Fruit fly (Drosophila melanogaster) whole organism, prepupa: Measurements from ENCODE around the gene Cftr.

Experiments
- Blimp-1 ChIP-seq: fragments of 200-800 bp; sonication (Bioruptor generic); optimal IDR thresholded peaks from 3 replicates; lab custom pipeline; 2017; ENCODE audit warnings: missing biosample characterization, missing genetic modification characterization, mild to moderate bottlenecking, moderate library complexity, missing genetic modification reagents
- CG11294 ChIP-seq: fragments of 200-800 bp; sonication (Bioruptor generic); IDR thresholded peaks from 2 replicates; pipeline ENCODE4 v1.3.6; 2022; ENCODE audit warnings: missing biosample characterization, missing genetic modification characterization
- CG11762 ChIP-seq: fragments of 200-800 bp; sonication (Bioruptor generic); optimal IDR thresholded peaks from 3 replicates; lab custom pipeline; 2016; ENCODE audit warnings: missing biosample characterization, missing genetic modification characterization; ENCODE audit not compliant: insufficient read depth
- CG11902 ChIP-seq: fragments of 200-800 bp; sonication (Bioruptor generic); optimal IDR thresholded peaks from 3 replicates; lab custom pipeline; 2016; ENCODE audit warnings: missing biosample characterization, missing genetic modification characterization
- CG15336 ChIP-seq: fragments of 200-800 bp; sonication (Bioruptor generic); IDR thresholded peaks from 2 replicates; pipeline ENCODE4 v1.3.6; 2022; ENCODE audit warnings: missing biosample characterization, missing genetic modification characterization
- CG16779 ChIP-seq: fragments of 200-800 bp; sonication (Bioruptor generic); optimal IDR thresholded peaks from 3 replicates; lab custom pipeline; 2017; ENCODE audit warnings: missing biosample characterization, mild to moderate bottlenecking, missing genetic modification characterization
- CG3032 ChIP-seq: fragments of 200-800 bp; optimal IDR thresholded peaks from 2 replicates; lab custom pipeline; 2019; ENCODE audit warnings: missing biosample characterization, mild to moderate bottlenecking, missing genetic modification characterization, moderate library complexity
- CG3919 ChIP-seq: fragments of 200-800 bp; sonication (Bioruptor generic); optimal IDR thresholded peaks from 3 replicates; lab custom pipeline; 2016; ENCODE audit warnings: missing biosample characterization, missing genetic modification characterization
- CG4318 ChIP-seq: fragments of 200-800 bp; sonication (Bioruptor generic); optimal IDR thresholded peaks from 3 replicates; lab custom pipeline; 2017; ENCODE audit warnings: missing biosample characterization, mild to moderate bottlenecking, missing genetic modification characterization
- CG6163 ChIP-seq: fragments of 200-800 bp; sonication (Bioruptor generic); IDR thresholded peaks from 3 replicates; pipeline ENCODE4 v1.3.6; 2022; ENCODE audit warnings: missing biosample characterization, missing genetic modification characterization
- CG6276 ChIP-seq: fragments of 200-800 bp; sonication (Bioruptor generic); optimal IDR thresholded peaks from 2 replicates; lab custom pipeline; 2017; ENCODE audit warnings: missing biosample characterization, mild to moderate bottlenecking, missing genetic modification characterization
- CG6792 ChIP-seq: fragments of 200-800 bp; sonication (Bioruptor generic); optimal IDR thresholded peaks from 3 replicates; lab custom pipeline; 2016; ENCODE audit warnings: missing biosample characterization, missing genetic modification characterization
- CG7368 ChIP-seq: fragments of 200-800 bp; sonication (Bioruptor generic); optimal IDR thresholded peaks from 3 replicates; lab custom pipeline; 2016; ENCODE audit warnings: missing biosample characterization, missing genetic modification characterization
- CG8119 ChIP-seq: fragments of 200-800 bp; sonication (Bioruptor generic); IDR thresholded peaks from 3 replicates; pipeline ENCODE4 v1.3.6; 2022; ENCODE audit warnings: missing biosample characterization, missing genetic modification characterization
- CG8319 ChIP-seq: fragments of 200-800 bp; sonication (Bioruptor generic); optimal IDR thresholded peaks from 3 replicates; lab custom pipeline; 2016; ENCODE audit warnings: missing biosample characterization, missing genetic modification characterization
- CG8632 ChIP-seq: fragments of 200-800 bp; sonication (Bioruptor generic); optimal IDR thresholded peaks from 3 replicates; lab custom pipeline; 2016; ENCODE audit warnings: missing biosample characterization, missing genetic modification characterization
- Eip78C ChIP-seq: fragments of 200-800 bp; sonication (Bioruptor generic); peaks from one replicate; lab custom pipeline; 2016; ENCODE audit warnings: missing biosample characterization, missing genetic modification characterization
- Eip93F ChIP-seq: fragments of 200-800 bp; sonication (Bioruptor generic); optimal IDR thresholded peaks from 2 replicates; lab custom pipeline; 2016; ENCODE audit warnings: missing biosample characterization, mild to moderate bottlenecking, missing genetic modification characterization
- Ets21C ChIP-seq: fragments of 200-800 bp; sonication (Bioruptor generic); optimal IDR thresholded peaks from 3 replicates; lab custom pipeline; 2016; ENCODE audit warnings: missing biosample characterization, missing genetic modification characterization
- Gug ChIP-seq: fragments of 200-800 bp; sonication (Bioruptor generic); IDR thresholded peaks from 2 replicates; pipeline ENCODE4 v1.3.6; 2022; ENCODE audit warnings: missing biosample characterization, missing genetic modification characterization
- Hr38 ChIP-seq: sonication (Bioruptor generic); optimal IDR thresholded peaks from 2 replicates; lab custom pipeline; 2016; ENCODE audit warnings: missing biosample characterization, missing genetic modification characterization
- Hr39 ChIP-seq: fragments of 200-800 bp; sonication (Bioruptor generic); optimal IDR thresholded peaks from 2 replicates; lab custom pipeline; 2016; ENCODE audit warnings: missing biosample characterization, missing genetic modification characterization
- Hr4 ChIP-seq: fragments of 200-800 bp; sonication (Bioruptor generic); optimal IDR thresholded peaks from 3 replicates; lab custom pipeline; 2016; ENCODE audit warnings: missing biosample characterization, missing genetic modification characterization
- OdsH ChIP-seq: fragments of 200-800 bp; sonication (Bioruptor generic); optimal IDR thresholded peaks from 3 replicates; lab custom pipeline; 2016; ENCODE audit warnings: missing biosample characterization, missing genetic modification characterization
- Smox ChIP-seq: fragments of 200-800 bp; sonication (Bioruptor generic); optimal IDR thresholded peaks from 3 replicates; lab custom pipeline; 2016; ENCODE audit warnings: missing biosample characterization, missing genetic modification characterization
- Sox102F ChIP-seq: fragments of 200-800 bp; sonication (Bioruptor generic); optimal IDR thresholded peaks from 2 replicates; lab custom pipeline; 2016; ENCODE audit warnings: missing biosample characterization, mild to moderate bottlenecking, missing genetic modification characterization
- Sox14 ChIP-seq: fragments of 200-800 bp; sonication (Bioruptor generic); optimal IDR thresholded peaks from 3 replicates; lab custom pipeline; 2016; ENCODE audit warnings: missing biosample characterization, missing genetic modification characterization
- Sox15 ChIP-seq: fragments of 200-800 bp; sonication (Bioruptor generic); optimal IDR thresholded peaks from 3 replicates; lab custom pipeline; 2016; ENCODE audit warnings: missing biosample characterization, missing genetic modification characterization
- achi ChIP-seq: fragments of 200-800 bp; sonication (Bioruptor generic); optimal IDR thresholded peaks from 3 replicates; lab custom pipeline; 2016; ENCODE audit warnings: missing biosample characterization, missing genetic modification characterization
- acj6 ChIP-seq: fragments of 200-800 bp; sonication (Bioruptor generic); optimal IDR thresholded peaks from 3 replicates; lab custom pipeline; 2016; ENCODE audit warnings: missing biosample characterization, missing genetic modification characterization
- cyc ChIP-seq: fragments of 200-800 bp; sonication (Bioruptor generic); optimal IDR thresholded peaks from 3 replicates; lab custom pipeline; 2016; ENCODE audit warnings: missing biosample characterization, missing genetic modification characterization
- dsx ChIP-seq: fragments of 200-800 bp; optimal IDR thresholded peaks from 3 replicates; lab custom pipeline; 2019; ENCODE audit warnings: missing biosample characterization, mild to moderate bottlenecking, missing genetic modification characterization, moderate library complexity; ENCODE audit not compliant: poor library complexity, severe bottlenecking
- eg ChIP-seq: fragments of 200-800 bp; sonication (Bioruptor generic); IDR thresholded peaks from 3 replicates; pipeline ENCODE4 v1.3.6; 2022; ENCODE audit warnings: missing biosample characterization, missing genetic modification characterization
- esn ChIP-seq: fragments of 200-800 bp; sonication (Bioruptor generic); optimal IDR thresholded peaks from 2 replicates; lab custom pipeline; 2016; ENCODE audit warnings: missing biosample characterization, mild to moderate bottlenecking, missing genetic modification characterization, moderate library complexity
- fd59A ChIP-seq: fragments of 200-800 bp; sonication (Bioruptor generic); optimal IDR thresholded peaks from 2 replicates; lab custom pipeline; 2017; ENCODE audit warnings: missing biosample characterization, mild to moderate bottlenecking, missing genetic modification characterization, missing genetic modification reagents
- fkh ChIP-seq: fragments of 200-800 bp; sonication (Bioruptor generic); optimal IDR thresholded peaks from 3 replicates; lab custom pipeline; 2017; ENCODE audit warnings: missing biosample characterization, mild to moderate bottlenecking, missing genetic modification characterization, moderate library complexity
- lz ChIP-seq: fragments of 200-800 bp; sonication (Bioruptor generic); optimal IDR thresholded peaks from 3 replicates; lab custom pipeline; 2016; ENCODE audit warnings: missing biosample characterization, missing genetic modification characterization
- net ChIP-seq: fragments of 200-800 bp; sonication (Bioruptor generic); optimal IDR thresholded peaks from 3 replicates; lab custom pipeline; 2016; ENCODE audit warnings: missing biosample characterization, missing genetic modification characterization
- pdm3 ChIP-seq: fragments of 200-800 bp; sonication (Bioruptor generic); optimal IDR thresholded peaks from 3 replicates; lab custom pipeline; 2016; ENCODE audit warnings: missing biosample characterization, missing genetic modification characterization
- svp ChIP-seq: fragments of 200-800 bp; sonication (Bioruptor generic); peaks from one replicate; lab custom pipeline; 2016; ENCODE audit warnings: missing biosample characterization, missing genetic modification characterization
- vri ChIP-seq: fragments of 200-800 bp; sonication (Bioruptor generic); optimal IDR thresholded peaks from 3 replicates; lab custom pipeline; 2016; ENCODE audit warnings: missing biosample characterization, mild to moderate bottlenecking, missing genetic modification characterization

Cftr gene

dm6 chr3R:24543033-24543675 lies 560 bp downstream of the Cftr start (continued):
- TF ChIP-seq Eip78C (GFP tag; lab: Kevin White, UChicago) (peak; percentile 99), net (GFP tag; lab: Kevin White, UChicago) (peak; percentile 92), CG6792 (GFP tag; lab: Kevin White, UChicago) (peak; percentile 85), Hr39 (GFP tag; lab: Kevin White, UChicago) (peak; percentile 97), CG6276 (GFP tag; lab: Kevin White, UChicago) (peak; percentile 74), CG11902 (peak; percentile 81), CG8119 (peak; percentile 93), Gug (GFP tag; lab: Robert Waterston, UW) (peak; percentile 86), vri (GFP tag; lab: Kevin White, UChicago) (peak; percentile 91)

- no peak for TF ChIP-seq svp (GFP tag; lab: Kevin White, UChicago)
- no peak for TF ChIP-seq Eip93F (GFP tag; lab: Kevin White, UChicago)
- no peak for TF ChIP-seq acj6 (GFP tag; lab: Kevin White, UChicago)
- no peak for TF ChIP-seq Hr4 (GFP tag; lab: Kevin White, UChicago)
- no peak for TF ChIP-seq lz (GFP tag; lab: Kevin White, UChicago)
- TF ChIP-seq CG6792 (GFP tag; lab: Kevin White, UChicago) = no peak
- no peak for TF ChIP-seq Eip78C (GFP tag; lab: Kevin White, UChicago)
- TF ChIP-seq CG3919 (GFP tag; lab: Kevin White, UChicago) = no peak
- no peak for TF ChIP-seq Ets21C (GFP tag; lab: Kevin White, UChicago)
- TF ChIP-seq net (GFP tag; lab: Kevin White, UChicago) = no peak
- TF ChIP-seq Gug (GFP tag; lab: Robert Waterston, UW) = no peak
- TF ChIP-seq CG6163 (GFP tag; lab: Robert Waterston, UW) = no peak
- TF ChIP-seq Hr39 (GFP tag; lab: Kevin White, UChicago) = no peak
- no peak for TF ChIP-seq CG15336 (GFP tag; lab: Robert Waterston, UW)
- no peak for TF ChIP-seq pdm3 (GFP tag; lab: Kevin White, UChicago)
- no peak for TF ChIP-seq CG8119
- TF ChIP-seq CG8632 (GFP tag; lab: Kevin White, UChicago) = no peak
- TF ChIP-seq OdsH (GFP tag; lab: Kevin White, UChicago) = no peak
- TF ChIP-seq Sox102F (GFP tag; lab: Kevin White, UChicago) = no peak
These were observed 13.4 kb downstream of the Cftr start, which contains the start of the genes CG13623 and ana1 for dm6 chr3R:24530328-24530727. Gene CG13623, minus strand, starts transcription at chr3R:24530558. Gene ana1, plus strand, starts transcription at chr3R:24530576.

- TF ChIP-seq CG4318 (GFP tag; lab: Kevin White, UChicago) (no peak), CG3032 (no peak), Blimp-1 (GFP tag; lab: Kevin White, UChicago) (no peak), Sox14 (GFP tag; lab: Kevin White, UChicago) (no peak), CG7368 (no peak), acj6 (GFP tag; lab: Kevin White, UChicago) (no peak), CG6163 (GFP tag; lab: Robert Waterston, UW) (no peak), CG11762 (GFP tag; lab: Kevin White, UChicago) (no peak), net (GFP tag; lab: Kevin White, UChicago) (no peak), eg (GFP tag; lab: Robert Waterston, UW) (no peak), Eip78C (GFP tag; lab: Kevin White, UChicago) (no peak)
These were observed 15.9 kb downstream of the Cftr start, which contains the start of gene CG6607 for dm6 chr3R:24527845-24528244. Gene CG6607, plus strand, starts transcription at chr3R:24528047.

- TF ChIP-seq fkh (GFP tag; lab: Kevin White, UChicago) (no peak), eg (GFP tag; lab: Robert Waterston, UW) (peak; percentile 64; the same call in 2 of the 3 replicates), Hr38 (GFP tag; lab: Kevin White, UChicago) (no peak), Ets21C (GFP tag; lab: Kevin White, UChicago) (no peak), pdm3 (GFP tag; lab: Kevin White, UChicago) (no peak), CG3919 (GFP tag; lab: Kevin White, UChicago) (no peak), Sox14 (GFP tag; lab: Kevin White, UChicago) (peak; percentile 15), fd59A (no peak), achi (GFP tag; lab: Kevin White, UChicago) (no peak), cyc (GFP tag; lab: Kevin White, UChicago) (peak; percentile 17), Smox (no peak), dsx (no peak), CG6276 (GFP tag; lab: Kevin White, UChicago) (no peak), CG15336 (GFP tag; lab: Robert Waterston, UW) (peak; percentile 58), CG4318 (GFP tag; lab: Kevin White, UChicago) (no peak), CG8119 (peak; percentile 54; the same call in 1 of the 3 replicates), Sox15 (GFP tag; lab: Kevin White, UChicago) (no peak), CG16779 (tag; lab: Kevin White, UChicago) (no peak), CG8319 (no peak), CG11294 (GFP tag; lab: Robert Waterston, UW) (peak; percentile 36; the same call in 1 of the 2 replicates), Eip78C (GFP tag; lab: Kevin White, UChicago) (peak; percentile 28), CG6163 (GFP tag; lab: Robert Waterston, UW) (peak; percentile 67; the same call in 2 of the 3 replicates), esn (GFP tag; lab: Kevin White, UChicago) (no peak)
These were observed 17.6 kb downstream of the Cftr start for dm6 chr3R:24525983-24526661.
